Worm (Caenorhabditis elegans): Measurements from ENCODE around the gene try-4.

try-4 gene

ce11 chrV:20837765-20838164 is 23.2 kb downstream of the try-4 start, which contains the start of gene mrps-12 (continued):
- TF ChIP-seq fkh-10 (GFP tag; optimal IDR thresholded peaks at IDR 0.05) (no peak), mxl-3 (GFP tag; optimal IDR thresholded peaks at IDR 0.05) (no peak), nhr-42 (GFP tag; IDR thresholded peaks at IDR 0.05) (no peak), dmd-6 (GFP tag; IDR thresholded peaks at IDR 0.05) (no peak), Y105C5A.15 (GFP tag; IDR thresholded peaks at IDR 0.05) (no peak), lim-7 (GFP tag; IDR thresholded peaks at IDR 0.05) (no peak)

- no peak for TF ChIP-seq pha-4 (GFP tag; IDR thresholded peaks at IDR 0.05)
- no peak for TF ChIP-seq pha-4 (tag; optimal IDR thresholded peaks at IDR 0.05)
- no peak for TF ChIP-seq dmd-9 (GFP tag; IDR thresholded peaks at IDR 0.05)
- TF ChIP-seq lsy-2 (tag; optimal IDR thresholded peaks at IDR 0.05): peak in 1 of 2 experiments; percentile 39
- peak; percentile 72 for TF ChIP-seq lin-38 (GFP tag; IDR thresholded peaks at IDR 0.05)
- no peak for TF ChIP-seq ceh-82 (tag; optimal IDR thresholded peaks at IDR 0.05)
- TF ChIP-seq daf-8 (GFP tag; IDR thresholded peaks at IDR 0.05): no peak
- TF ChIP-seq ceh-20 (GFP tag; IDR thresholded peaks at IDR 0.05): no peak
- TF ChIP-seq attf-4 (tag; optimal IDR thresholded peaks at IDR 0.05): no peak
- TF ChIP-seq ztf-11 (tag; optimal IDR thresholded peaks at IDR 0.05): no peak
- TF ChIP-seq lir-3 (tag; optimal IDR thresholded peaks at IDR 0.05): no peak
- 0 out of 2 replicates have a peak, but pooled peaks have one; percentile 9 for TF ChIP-seq vab-7 (GFP tag; IDR thresholded peaks at IDR 0.05)
- no peak for TF ChIP-seq spr-3 (GFP tag; optimal IDR thresholded peaks at IDR 0.05)
- TF ChIP-seq mdl-1 (tag; optimal IDR thresholded peaks at IDR 0.05): no peak
- TF ChIP-seq aha-1 (tag): peak; percentile 64
- TF ChIP-seq fos-1 (tag; optimal IDR thresholded peaks at IDR 0.05): no peak
- no peak for TF ChIP-seq egl-27 (tag; optimal IDR thresholded peaks at IDR 0.05)
- TF ChIP-seq mep-1 (tag; optimal IDR thresholded peaks at IDR 0.05): peak; percentile 19
- peak; percentile 67 for TF ChIP-seq mes-2 (tag; optimal IDR thresholded peaks at IDR 0.05; ENCODE audit: poor library complexity, severe bottlenecking)
- TF ChIP-seq unc-62 (GFP tag; optimal IDR thresholded peaks at IDR 0.05 in 1 of 2): no peak
- no peak for TF ChIP-seq unc-62 (tag; optimal IDR thresholded peaks at IDR 0.05)
- peak in 1 of 2 experiments; percentile 64 for TF ChIP-seq hif-1 (tag; optimal IDR thresholded peaks at IDR 0.05)
- TF ChIP-seq lin-15B (tag; optimal IDR thresholded peaks at IDR 0.05): no peak
- no peak for TF ChIP-seq set-16 (GFP tag; IDR thresholded peaks at IDR 0.05)
- no peak for TF ChIP-seq dmd-6 (GFP tag; IDR thresholded peaks at IDR 0.05)
- TF ChIP-seq dpl-1 (GFP tag; optimal IDR thresholded peaks at IDR 0.05): no peak
- TF ChIP-seq F44E2.7 (GFP tag; IDR thresholded peaks at IDR 0.05): no peak
Observed at ce11 chrV:20832554-20832963, 28.4 kb downstream of the try-4 start.

- TF ChIP-seq daf-16 (GFP tag; optimal IDR thresholded peaks at IDR 0.05): no peak
- peak; percentile 79 for TF ChIP-seq daf-16 (tag; optimal IDR thresholded peaks at IDR 0.05)
- no peak for TF ChIP-seq mdt-29 (GFP tag; IDR thresholded peaks at IDR 0.05)
- no peak for TF ChIP-seq F26F4.8 (GFP tag; conservative IDR thresholded peaks at IDR 0.05)
- no peak for TF ChIP-seq dmd-9 (GFP tag; IDR thresholded peaks at IDR 0.05)
- no peak for TF ChIP-seq snpc-4 (tag; optimal IDR thresholded peaks at IDR 0.05)
- peak; percentile 85 for TF ChIP-seq mxl-3 (GFP tag; optimal IDR thresholded peaks at IDR 0.05)
- no peak for TF ChIP-seq zfp-2 (tag; optimal IDR thresholded peaks at IDR 0.05)
- no peak for TF ChIP-seq F49E8.2 (tag; optimal IDR thresholded peaks at IDR 0.05; ENCODE audit: borderline replicate concordance)
- no peak for TF ChIP-seq F44E2.7 (GFP tag; IDR thresholded peaks at IDR 0.05)
- TF ChIP-seq unc-39 (tag; optimal IDR thresholded peaks at IDR 0.05): no peak
- TF ChIP-seq lin-15B (tag; optimal IDR thresholded peaks at IDR 0.05): no peak
- TF ChIP-seq ceh-20 (GFP tag; IDR thresholded peaks at IDR 0.05): no peak
- no peak for TF ChIP-seq aha-1 (tag)
- TF ChIP-seq ceh-62 (tag; optimal IDR thresholded peaks at IDR 0.05): no peak
- no peak for TF ChIP-seq egl-27 (tag; optimal IDR thresholded peaks at IDR 0.05)
- no peak for TF ChIP-seq nhr-25 (tag; optimal IDR thresholded peaks at IDR 0.05; ENCODE audit: borderline replicate concordance, insufficient read depth)
- no peak for TF ChIP-seq Y5F2A.4 (GFP tag; optimal IDR thresholded peaks at IDR 0.05)
- TF ChIP-seq T26A8.4 (GFP tag; IDR thresholded peaks at IDR 0.05): 0 out of 2 replicates have a peak, but pooled peaks have one; percentile 29
- no peak for TF ChIP-seq zip-11 (GFP tag; IDR thresholded peaks at IDR 0.05)
- TF ChIP-seq unc-130 (GFP tag; optimal IDR thresholded peaks at IDR 0.05): no peak
- no peak for TF ChIP-seq nhr-237 (tag; optimal IDR thresholded peaks at IDR 0.05)
- peak; percentile 68 for TF ChIP-seq hlh-11 (tag; optimal IDR thresholded peaks at IDR 0.05)
- TF ChIP-seq dmd-8 (GFP tag; IDR thresholded peaks at IDR 0.05): no peak
- TF ChIP-seq Y48G9A.11 (GFP tag; IDR thresholded peaks at IDR 0.05): no peak
- TF ChIP-seq spr-1 (tag; optimal IDR thresholded peaks at IDR 0.05): no peak
Observed at ce11 chrV:20831867-20832266, 29.1 kb downstream of the try-4 start.

Measured in whole organism, L4 larva.